Fruit fly (Drosophila melanogaster) Kc167 (cell line): ENCODE results near the gene Dup99B.

Experiments used
- Myc ChIP-seq: fragments of >200 bp; optimal IDR thresholded peaks from 2 replicates; lab custom pipeline; 2017; ENCODE audit warnings: missing external identifiers
- psq ChIP-seq: fragments of >200 bp; optimal IDR thresholded peaks from 2 replicates; lab custom pipeline; 2017; ENCODE audit warnings: missing external identifiers
- ttk ChIP-seq: sonication (Bioruptor generic); optimal IDR thresholded peaks from 2 replicates; lab custom pipeline; 2017; ENCODE audit warnings: missing external identifiers

DNA sequence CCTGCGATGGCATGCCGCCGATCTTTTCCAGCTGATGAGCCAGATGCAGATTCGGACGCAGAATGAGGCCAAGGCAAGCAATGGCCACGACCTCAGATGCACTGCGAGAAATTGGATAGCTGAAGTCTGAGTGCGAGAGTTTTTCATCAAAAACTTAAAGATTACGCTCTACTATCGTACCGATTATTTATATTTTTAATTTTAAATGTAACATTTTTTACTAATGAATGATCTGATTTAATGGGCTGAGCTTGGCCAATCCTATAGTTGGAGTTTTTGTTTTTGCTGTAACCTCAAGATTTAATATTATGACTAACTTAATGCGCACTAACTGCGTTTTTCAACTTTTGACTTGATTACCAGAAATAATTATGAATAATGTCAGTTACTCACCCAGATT, 47.1 kb upstream of the Dup99B start:
- TF ChIP-seq psq (lab: Kevin White, UChicago) (no peak), ttk (lab: Kevin White, UChicago) (no peak), Myc (lab: Kevin White, UChicago) (no peak)
